Worm (Caenorhabditis elegans) whole organism, L1 larva: ENCODE data around the gene acp-5.

Experiments used
- F16B12.6 ChIP-seq: fragments of 150-350 bp; optimal IDR thresholded peaks from 2 replicates; lab custom pipeline; 2014; ENCODE audit warnings: missing biosample characterization, missing genetic modification characterization
- ama-1 ChIP-seq: fragments of 150-350 bp; optimal IDR thresholded peaks from 2 replicates; lab custom pipeline; 2014
- egl-27 ChIP-seq, 2 experiments: fragments of 150-350 bp in 1 of 2; sonication (generic microtip); optimal IDR thresholded peaks; 3 replicates each; lab custom pipeline; 2017 to 2018; ENCODE audit warnings: missing biosample characterization in 2 of 2, missing genetic modification characterization in 2 of 2, missing genetic modification reagents in 2 of 2
- lin-13 ChIP-seq: fragments of 150-350 bp; optimal IDR thresholded peaks from 2 replicates; lab custom pipeline; 2014; ENCODE audit warnings: missing biosample characterization, missing genetic modification reagents, missing genetic modification characterization
- lsy-2 ChIP-seq, 2 experiments: fragments of 150-350 bp; optimal IDR thresholded peaks; 2 replicates each; lab custom pipeline; 2014; ENCODE audit warnings: missing biosample characterization in 2 of 2, missing genetic modification characterization in 2 of 2
- mdl-1 ChIP-seq, 2 experiments: fragments of 150-350 bp; optimal IDR thresholded peaks; 2 replicates each; lab custom pipeline; 2014 to 2017; ENCODE audit warnings: missing biosample characterization in 2 of 2, missing genetic modification characterization in 2 of 2, inconsistent platforms in 1 of 2
- nhr-19 ChIP-seq: fragments of 200-800 bp; sonication (Bioruptor generic); conservative IDR thresholded peaks from 2 replicates; pipeline ENCODE4 v1.3.6; 2022; ENCODE audit warnings: missing genetic modification characterization, missing compliant biosample characterization
- nhr-77 ChIP-seq: fragments of 150-350 bp; optimal IDR thresholded peaks from 2 replicates; lab custom pipeline; 2014; ENCODE audit warnings: missing biosample characterization, missing genetic modification characterization
- skn-1 ChIP-seq: fragments of 150-350 bp; optimal IDR thresholded peaks from 2 replicates; lab custom pipeline; 2014; ENCODE audit warnings: missing biosample characterization, missing genetic modification characterization
- swsn-7 ChIP-seq: sonication (generic microtip); optimal IDR thresholded peaks from 2 replicates; lab custom pipeline; 2016; ENCODE audit warnings: missing genetic modification characterization, missing compliant biosample characterization
- zag-1 ChIP-seq: fragments of 150-350 bp; optimal IDR thresholded peaks from 2 replicates; lab custom pipeline; 2014; ENCODE audit warnings: missing biosample characterization, missing genetic modification characterization

DNA sequence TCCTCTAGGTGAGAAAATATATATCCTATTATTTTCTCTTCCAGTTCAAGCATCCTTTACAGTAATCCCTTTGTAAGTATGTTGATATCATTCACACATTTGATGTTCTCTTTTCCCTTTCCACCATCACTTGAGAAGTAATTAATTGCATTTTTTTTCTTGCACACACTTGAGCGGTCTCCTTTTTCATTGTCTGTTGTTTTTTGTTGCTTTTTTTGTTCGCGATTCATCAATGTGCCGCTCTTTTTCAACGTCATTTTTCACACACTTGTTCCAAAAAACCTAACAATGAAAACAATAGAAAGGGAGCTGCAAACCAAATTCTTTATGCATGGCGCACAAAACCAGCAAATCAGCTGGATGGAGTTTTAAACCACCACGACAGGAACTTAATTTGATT lies 46.3 kb downstream of the acp-5 start, which contains the start of gene F49E10.4:
- no peak for TF ChIP-seq nhr-77 (tag; lab: Kevin White, UChicago)
- TF ChIP-seq lin-13 (GFP tag; lab: Kevin White, UChicago) = no peak
- TF ChIP-seq skn-1 (tag; lab: Kevin White, UChicago) = no peak
- no peak for TF ChIP-seq swsn-7 (tag; lab: Kevin White, UChicago)
- no peak for TF ChIP-seq ama-1
- TF ChIP-seq zag-1 (tag; lab: Kevin White, UChicago) = no peak
- no peak for TF ChIP-seq lsy-2 (tag; optimal IDR thresholded peaks at IDR 0.05; lab: Kevin White, UChicago)
- no peak for TF ChIP-seq mdl-1 (tag; optimal IDR thresholded peaks at IDR 0.05; lab: Kevin White, UChicago)
- no peak for TF ChIP-seq nhr-19 (GFP tag; lab: Robert Waterston, UW)
- no peak for TF ChIP-seq egl-27 (tag; optimal IDR thresholded peaks at IDR 0.05; lab: Kevin White, UChicago)
- TF ChIP-seq F16B12.6 (tag; lab: Kevin White, UChicago) = no peak
